Fruit fly (Drosophila melanogaster): ENCODE results near the gene SdicA.

The SdicA gene

DNA sequence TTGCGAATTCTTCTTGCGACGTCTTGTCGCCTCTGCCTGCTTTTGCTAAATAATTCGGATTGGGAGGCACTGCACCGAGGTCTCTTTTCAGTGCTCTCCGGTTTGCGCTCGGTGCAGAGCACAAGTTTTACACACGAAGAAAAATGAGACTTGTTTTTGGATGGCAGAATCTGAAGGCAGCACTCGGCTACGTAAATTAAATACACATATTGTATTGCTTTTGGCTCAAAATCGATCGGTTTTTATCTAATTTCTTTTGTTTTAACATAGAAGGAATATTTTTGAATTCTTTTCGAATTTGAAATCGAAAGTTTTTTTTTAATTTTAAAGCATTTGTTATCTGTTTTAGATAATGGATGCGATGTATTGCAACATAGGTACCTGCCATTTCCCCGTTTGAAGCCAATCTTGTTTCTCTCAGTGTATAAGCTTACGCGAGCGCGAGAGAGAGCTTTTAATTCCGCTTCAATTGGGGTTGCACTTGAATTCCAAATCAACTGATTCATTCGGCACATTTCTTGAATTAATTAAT, 28.2 kb downstream of the SdicA start, which contains the start of gene AnxB10 (continued):
- TF ChIP-seq odd (GFP tag; optimal IDR thresholded peaks at IDR 0.05): no peak
- TF ChIP-seq cato (GFP tag; optimal IDR thresholded peaks at IDR 0.05; ENCODE audit: borderline replicate concordance): peak; percentile 16
- peak; percentile 34 for TF ChIP-seq CG15514 (GFP tag; optimal IDR thresholded peaks at IDR 0.05)
- TF ChIP-seq CG2199 (GFP tag; IDR thresholded peaks at IDR 0.05): no peak
- TF ChIP-seq pfk (GFP tag; optimal IDR thresholded peaks at IDR 0.05): no peak
- TF ChIP-seq CG7556 (GFP tag; optimal IDR thresholded peaks at IDR 0.05): peak; percentile 58
- peak; percentile 61 for TF ChIP-seq CoRest (tag; optimal IDR thresholded peaks at IDR 0.05)
- no peak for TF ChIP-seq inv (GFP tag; IDR thresholded peaks at IDR 0.05; ENCODE audit: partially characterized antibody)
- TF ChIP-seq CG4854 (GFP tag; optimal IDR thresholded peaks at IDR 0.05): peak; percentile 24
- TF ChIP-seq CG12071 (GFP tag; optimal IDR thresholded peaks at IDR 0.05): peak; percentile 44
- peak; percentile 58 for TF ChIP-seq corto (GFP tag; optimal IDR thresholded peaks at IDR 0.05)
- peak; percentile 64 for TF ChIP-seq Blimp-1 (GFP tag; optimal IDR thresholded peaks at IDR 0.05)
- TF ChIP-seq Max (GFP tag; optimal IDR thresholded peaks at IDR 0.05): peak; percentile 54
- peak; percentile 86 for TF ChIP-seq nom (GFP tag; optimal IDR thresholded peaks at IDR 0.05)
- peak; percentile 31 for TF ChIP-seq CG18764 (GFP tag; optimal IDR thresholded peaks at IDR 0.05)
- TF ChIP-seq Xbp1 (GFP tag; optimal IDR thresholded peaks at IDR 0.05): peak; percentile 68
- peak; percentile 72 for TF ChIP-seq CG13424 (tag; optimal IDR thresholded peaks at IDR 0.05)
- 0 out of 3 replicates have a peak, but pooled peaks have one; percentile 8 for TF ChIP-seq zfh1 (GFP tag; IDR thresholded peaks at IDR 0.05)
- peak; percentile 5 for TF ChIP-seq salm (tag; optimal IDR thresholded peaks at IDR 0.05)
- TF ChIP-seq Mad (GFP tag; optimal IDR thresholded peaks at IDR 0.05): peak; percentile 33
- TF ChIP-seq Taf1 (GFP tag; IDR thresholded peaks at IDR 0.05): no peak
- no peak for TF ChIP-seq CG17328 (GFP tag; IDR thresholded peaks at IDR 0.05)
- TF ChIP-seq CG17385 (GFP tag; optimal IDR thresholded peaks at IDR 0.05): peak; percentile 39
- TF ChIP-seq nerfin-2 (GFP tag; IDR thresholded peaks at IDR 0.05; ENCODE audit: partially characterized antibody): no peak
- peak; percentile 68; the same call in 2 of the 3 replicates for TF ChIP-seq CG7357 (GFP tag; IDR thresholded peaks at IDR 0.05)
- no peak for TF ChIP-seq Bteb2 (GFP tag; optimal IDR thresholded peaks at IDR 0.05)
- TF ChIP-seq CG16863 (GFP tag; optimal IDR thresholded peaks at IDR 0.05): peak; percentile 52
- TF ChIP-seq CG6654 (GFP tag; optimal IDR thresholded peaks at IDR 0.05): peak; percentile 4
- TF ChIP-seq phol (tag; optimal IDR thresholded peaks at IDR 0.05): peak; percentile 75
- TF ChIP-seq CG4730 (GFP tag; IDR thresholded peaks at IDR 0.05): 0 out of 2 replicates have a peak, but pooled peaks have one; percentile 47
- TF ChIP-seq CG42726 (GFP tag; IDR thresholded peaks at IDR 0.05; ENCODE audit: partially characterized antibody): no peak
- TF ChIP-seq Rx (GFP tag; IDR thresholded peaks at IDR 0.05): no peak
- peak; percentile 58 for TF ChIP-seq cwo (GFP tag; optimal IDR thresholded peaks at IDR 0.05)
- no peak for TF ChIP-seq Kr (GFP tag; optimal IDR thresholded peaks at IDR 0.05)
- peak; percentile 93 for TF ChIP-seq sens (GFP tag)
- TF ChIP-seq CG12769 (tag; optimal IDR thresholded peaks at IDR 0.05): no peak
- TF ChIP-seq CG3281 (GFP tag; optimal IDR thresholded peaks at IDR 0.05): peak; percentile 75
- no peak for TF ChIP-seq CG1832 (GFP tag; optimal IDR thresholded peaks at IDR 0.05)
- TF ChIP-seq CG10654 (GFP tag; optimal IDR thresholded peaks at IDR 0.05): peak; percentile 56
- peak; percentile 73 for TF ChIP-seq ind (GFP tag; optimal IDR thresholded peaks at IDR 0.05)
- peak; percentile 17 for TF ChIP-seq org-1 (GFP tag; optimal IDR thresholded peaks at IDR 0.05)
- peak; percentile 23 for TF ChIP-seq CG6683 (GFP tag; optimal IDR thresholded peaks at IDR 0.05)
- peak; percentile 33 for TF ChIP-seq pb (GFP tag; optimal IDR thresholded peaks at IDR 0.05)
- TF ChIP-seq CG3163 (GFP tag; optimal IDR thresholded peaks at IDR 0.05): peak; percentile 3
- peak; percentile 14 for TF ChIP-seq CG4328 (GFP tag; optimal IDR thresholded peaks at IDR 0.05)
- peak; percentile 29; the same call in 1 of the 2 replicates for TF ChIP-seq wor (GFP tag; IDR thresholded peaks at IDR 0.05)
- peak; percentile 28 for TF ChIP-seq lilli (GFP tag; optimal IDR thresholded peaks at IDR 0.05)
- peak; percentile 31 for TF ChIP-seq ewg (GFP tag; optimal IDR thresholded peaks at IDR 0.05)
- TF ChIP-seq Doc2 (GFP tag; IDR thresholded peaks at IDR 0.05): no peak
- TF ChIP-seq Ets65A (GFP tag): peak; percentile 90

Data from whole organism, embryonic.